Worm (Caenorhabditis elegans): Measurements from ENCODE around the gene dct-17.

dct-17 gene

ce11 chrV:13744901-13745300 lies 14.3 kb upstream of the dct-17 start, which contains the start of gene F35E12.9:
F35E12.9 (minus strand) TSS chrV:13745127.
- TF ChIP-seq R02D3.7 (tag; optimal IDR thresholded peaks at IDR 0.05) (no peak), C34F6.9 (tag; optimal IDR thresholded peaks at IDR 0.05) (no peak), nhr-23 (tag; optimal IDR thresholded peaks at IDR 0.05) (no peak), nhr-21 (tag; optimal IDR thresholded peaks at IDR 0.05) (no peak), lsy-2 (tag; optimal IDR thresholded peaks at IDR 0.05) (no peak), lin-11 (tag; optimal IDR thresholded peaks at IDR 0.05) (no peak), sma-3 (GFP tag; optimal IDR thresholded peaks at IDR 0.05) (no peak), mab-5 (tag; optimal IDR thresholded peaks at IDR 0.05) (no peak), mdl-1 (tag; optimal IDR thresholded peaks at IDR 0.05) (no peak), sma-9 (GFP tag; optimal IDR thresholded peaks at IDR 0.05) (peak; percentile 22), sma-9 (tag; optimal IDR thresholded peaks at IDR 0.05) (no peak), alr-1 (tag; optimal IDR thresholded peaks at IDR 0.05) (no peak), blmp-1 (tag; optimal IDR thresholded peaks at IDR 0.05; ENCODE audit: insufficient read depth) (no peak), dmd-4 (tag; optimal IDR thresholded peaks at IDR 0.05) (no peak), fos-1 (tag; optimal IDR thresholded peaks at IDR 0.05) (peak; percentile 98), F13H6.1 (tag; optimal IDR thresholded peaks at IDR 0.05) (peak; percentile 3), nhr-11 (tag; optimal IDR thresholded peaks at IDR 0.05) (no peak), nhr-12 (tag; optimal IDR thresholded peaks at IDR 0.05) (no peak), ztf-4 (tag; optimal IDR thresholded peaks at IDR 0.05) (no peak), nhr-6 (tag; optimal IDR thresholded peaks at IDR 0.05) (no peak), crh-2 (tag; optimal IDR thresholded peaks at IDR 0.05) (peak; percentile 20), lin-13 (GFP tag; optimal IDR thresholded peaks at IDR 0.05) (no peak), elt-1 (tag; optimal IDR thresholded peaks at IDR 0.05) (no peak), Y55F3AM.14 (GFP tag; optimal IDR thresholded peaks at IDR 0.05) (no peak), skn-1 (tag; optimal IDR thresholded peaks at IDR 0.05) (peak; percentile 46), nhr-10 (tag; optimal IDR thresholded peaks at IDR 0.05) (no peak), snpc-4 (tag; optimal IDR thresholded peaks at IDR 0.05) (no peak), nhr-25 (tag; optimal IDR thresholded peaks at IDR 0.05) (no peak), unc-39 (tag; optimal IDR thresholded peaks at IDR 0.05) (no peak), gmeb-1 (tag; optimal IDR thresholded peaks at IDR 0.05) (peak; percentile 40), ceh-16 (tag; optimal IDR thresholded peaks at IDR 0.05) (no peak), lin-39 (tag; optimal IDR thresholded peaks at IDR 0.05) (no peak), ZK546.5 (tag; optimal IDR thresholded peaks at IDR 0.05) (no peak), ama-1 (optimal IDR thresholded peaks at IDR 0.05) (no peak), nhr-129 (tag; optimal IDR thresholded peaks at IDR 0.05) (no peak), ztf-11 (tag; optimal IDR thresholded peaks at IDR 0.05) (no peak), mbf-1 (tag; optimal IDR thresholded peaks at IDR 0.05) (no peak), sem-4 (tag; optimal IDR thresholded peaks at IDR 0.05) (no peak), unc-55 (GFP tag; optimal IDR thresholded peaks at IDR 0.05) (no peak), elt-3 (tag; optimal IDR thresholded peaks at IDR 0.05) (no peak), peb-1 (tag; optimal IDR thresholded peaks at IDR 0.05) (no peak), ceh-82 (tag; optimal IDR thresholded peaks at IDR 0.05) (no peak), unc-62 (GFP tag; optimal IDR thresholded peaks at IDR 0.05) (no peak), zag-1 (tag; optimal IDR thresholded peaks at IDR 0.05) (no peak), nhr-237 (tag; optimal IDR thresholded peaks at IDR 0.05) (no peak), egl-27 (tag; optimal IDR thresholded peaks at IDR 0.05) (no peak), nhr-77 (tag; optimal IDR thresholded peaks at IDR 0.05) (no peak), aly-2 (tag; optimal IDR thresholded peaks at IDR 0.05) (no peak)

- TF ChIP-seq peb-1 (tag; optimal IDR thresholded peaks at IDR 0.05), result no peak
- TF ChIP-seq fos-1 (tag; optimal IDR thresholded peaks at IDR 0.05), result peak; percentile 51
- TF ChIP-seq nhr-237 (tag; optimal IDR thresholded peaks at IDR 0.05), result no peak
- TF ChIP-seq sma-9 (GFP tag; optimal IDR thresholded peaks at IDR 0.05), result peak; percentile 40
- no peak for TF ChIP-seq sma-9 (tag; optimal IDR thresholded peaks at IDR 0.05)
- no peak for TF ChIP-seq nhr-21 (tag; optimal IDR thresholded peaks at IDR 0.05)
Measured at ce11 chrV:13739901-13740300, 9.3 kb upstream of the dct-17 start.
